Worm (Caenorhabditis elegans) whole organism, L1 larva: ENCODE results near the gene dod-22.

Experiments
- elt-2 ChIP-seq: sonication (generic microtip); optimal IDR thresholded peaks from 2 replicates; lab custom pipeline; 2016; ENCODE audit warnings: missing genetic modification characterization, mild to moderate bottlenecking, inconsistent platforms, missing compliant biosample characterization, missing genetic modification reagents
- lin-15B ChIP-seq: fragments of 150-350 bp; sonication (generic microtip); optimal IDR thresholded peaks from 3 replicates; lab custom pipeline; 2014; ENCODE audit warnings: missing biosample characterization, missing genetic modification characterization
- pqm-1 ChIP-seq: sonication (generic microtip); optimal IDR thresholded peaks from 3 replicates; lab custom pipeline; 2017; ENCODE audit warnings: missing biosample characterization, missing genetic modification characterization

ce11 chrIV:12973336-12973735 is 8.2 kb downstream of the dod-22 start, which contains the start of gene F55G11.4:
- TF ChIP-seq lin-15B (tag; lab: Kevin White, UChicago) (no peak), elt-2 (tag; lab: Kevin White, UChicago) (peak; percentile 77), pqm-1 (tag; lab: Kevin White, UChicago) (no peak)
